Worm (Caenorhabditis elegans) whole organism, dauer: Measurements from ENCODE around the gene htz-1.

Source experiments
- unc-62 ChIP-seq: sonication (generic microtip); optimal IDR thresholded peaks from 2 replicates; lab custom pipeline; 2017; ENCODE audit warnings: missing biosample characterization, missing genetic modification reagents, missing genetic modification characterization

Gene htz-1

DNA sequence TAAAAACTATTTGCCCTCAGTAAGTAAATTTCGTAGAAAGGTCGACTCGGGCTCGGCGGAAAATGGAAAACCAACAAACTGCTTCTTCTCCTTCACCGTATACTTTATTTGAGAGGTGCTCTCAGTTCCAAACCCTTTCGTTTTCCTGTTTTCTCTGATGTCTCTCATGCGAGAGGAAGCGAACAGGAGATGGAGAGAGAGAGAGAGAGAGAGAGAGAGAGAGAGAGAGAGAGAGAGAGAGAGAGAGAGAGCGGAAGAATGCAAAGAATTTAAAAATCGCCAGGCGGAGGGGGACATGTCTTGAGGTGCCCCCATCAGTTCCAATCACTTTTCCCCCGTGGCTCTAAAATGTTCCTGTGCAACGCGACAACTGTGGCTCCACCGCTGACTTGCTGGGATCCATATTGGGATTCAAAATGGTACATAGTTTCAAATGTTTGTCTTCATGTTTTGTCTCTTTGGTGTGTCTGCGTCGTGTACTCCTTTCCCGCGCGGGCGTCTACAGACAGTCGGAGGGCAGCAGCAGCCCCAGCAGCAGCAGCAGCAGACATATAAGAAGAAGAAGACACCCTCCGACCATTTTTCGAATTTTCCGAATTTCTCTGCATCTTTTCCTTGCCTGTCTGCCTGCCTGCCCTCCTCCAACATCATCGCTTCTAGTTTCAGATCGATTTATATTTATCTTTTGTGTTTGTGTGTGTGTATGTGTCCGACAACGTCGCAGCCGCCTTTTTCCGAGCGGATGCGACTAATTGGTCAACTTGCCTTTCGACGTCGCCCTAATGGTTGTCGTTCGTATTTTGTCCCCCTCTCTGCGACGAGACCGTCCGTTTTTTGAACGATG is 8.5 kb downstream of the htz-1 start, which contains the start of gene R08C7.11:
R08C7.11 (minus strand) TSS at position 608 of the 844 bp plus-strand sequence.
- TF ChIP-seq unc-62 (GFP tag; lab: Kevin White, UChicago) = no peak

DNA sequence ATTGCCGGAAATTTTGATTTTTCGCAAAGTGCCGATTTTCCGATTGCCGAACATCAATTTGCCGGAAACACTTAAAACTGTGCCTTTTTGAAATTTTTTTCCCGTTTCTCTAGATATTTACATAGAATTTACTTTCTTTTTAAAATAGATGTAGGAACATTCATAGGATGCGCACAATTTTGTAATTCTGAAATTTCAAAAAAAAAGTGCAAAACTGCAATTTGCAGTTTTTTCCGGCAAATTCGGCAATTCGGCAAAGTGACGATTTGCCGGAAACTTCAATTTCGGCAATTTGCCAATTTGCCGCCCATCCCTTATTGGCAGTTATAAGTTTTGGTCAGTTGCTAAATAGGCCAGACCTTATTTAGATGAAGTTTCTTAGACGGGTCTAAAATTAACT is 10.6 kb downstream of the htz-1 start:
- TF ChIP-seq unc-62 (GFP tag; lab: Kevin White, UChicago) = no peak

DNA sequence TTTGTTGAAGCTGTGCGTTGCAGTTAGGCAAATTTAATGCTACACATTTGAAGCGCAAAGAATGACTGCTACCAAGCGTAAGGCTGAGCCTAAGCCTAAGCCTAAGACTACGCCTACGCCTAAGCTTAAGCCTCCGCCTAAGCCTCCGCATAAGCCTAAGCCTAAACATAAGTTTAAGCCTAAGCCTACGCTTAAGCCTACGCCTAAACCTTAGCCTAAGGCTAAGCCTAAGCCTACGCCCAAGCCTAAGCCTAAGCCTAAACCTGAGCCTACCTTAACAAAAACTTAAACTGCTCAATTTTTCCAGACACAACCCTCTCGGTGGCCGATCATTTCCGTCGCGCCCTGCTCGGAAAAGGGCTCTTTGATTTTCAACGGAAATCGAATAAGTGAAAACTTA is 13.3 kb downstream of the htz-1 start:
- TF ChIP-seq unc-62 (GFP tag; lab: Kevin White, UChicago) = no peak

DNA sequence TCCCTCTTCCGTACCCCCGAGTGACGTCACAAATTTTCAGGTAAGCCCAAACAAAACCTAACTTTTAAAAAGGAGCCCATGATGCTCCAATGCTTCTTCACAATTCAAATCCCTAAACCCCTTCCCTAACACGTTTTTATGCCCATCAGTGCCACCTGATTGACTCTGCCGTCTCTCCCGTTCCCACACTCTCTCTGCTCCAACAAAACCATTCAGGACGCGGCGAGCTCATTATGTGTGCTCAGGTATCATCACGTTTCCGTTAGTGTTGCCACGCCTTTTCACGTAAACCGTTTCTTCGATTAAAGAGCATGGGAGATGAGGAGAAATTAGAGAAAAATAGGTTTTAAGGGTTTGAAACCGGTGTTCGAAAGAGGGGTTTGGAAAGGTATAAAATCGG is 17.1 kb downstream of the htz-1 start, which contains the start of gene M01H9.2:
M01H9.2 (minus strand) TSS at position 101 of the 400 bp plus-strand sequence.
- TF ChIP-seq unc-62 (GFP tag; lab: Kevin White, UChicago) = no peak

DNA sequence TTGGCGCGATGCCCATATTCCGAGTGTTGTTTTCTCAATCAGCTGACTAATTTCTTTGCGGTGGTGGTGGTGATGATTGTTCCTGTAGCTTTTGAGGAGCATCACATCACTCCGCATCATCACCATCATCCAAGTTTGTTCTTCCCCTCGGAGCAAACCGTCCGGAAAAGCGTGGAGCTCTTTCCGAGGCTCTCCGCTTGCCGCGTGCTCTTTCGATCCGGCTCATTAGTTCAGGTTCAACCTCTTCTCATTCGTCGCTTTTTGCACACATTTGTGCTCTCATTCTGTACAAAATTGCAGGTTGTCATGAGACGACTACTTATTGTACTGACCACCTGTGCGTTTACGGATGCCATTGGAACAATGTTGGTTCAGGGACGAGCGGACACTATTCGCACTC is 19.2 kb downstream of the htz-1 start, which contains the start of gene M01H9.5:
M01H9.5 (plus strand) TSS at position 301 of the 400 bp plus-strand sequence.
- no peak for TF ChIP-seq unc-62 (GFP tag; lab: Kevin White, UChicago)

DNA sequence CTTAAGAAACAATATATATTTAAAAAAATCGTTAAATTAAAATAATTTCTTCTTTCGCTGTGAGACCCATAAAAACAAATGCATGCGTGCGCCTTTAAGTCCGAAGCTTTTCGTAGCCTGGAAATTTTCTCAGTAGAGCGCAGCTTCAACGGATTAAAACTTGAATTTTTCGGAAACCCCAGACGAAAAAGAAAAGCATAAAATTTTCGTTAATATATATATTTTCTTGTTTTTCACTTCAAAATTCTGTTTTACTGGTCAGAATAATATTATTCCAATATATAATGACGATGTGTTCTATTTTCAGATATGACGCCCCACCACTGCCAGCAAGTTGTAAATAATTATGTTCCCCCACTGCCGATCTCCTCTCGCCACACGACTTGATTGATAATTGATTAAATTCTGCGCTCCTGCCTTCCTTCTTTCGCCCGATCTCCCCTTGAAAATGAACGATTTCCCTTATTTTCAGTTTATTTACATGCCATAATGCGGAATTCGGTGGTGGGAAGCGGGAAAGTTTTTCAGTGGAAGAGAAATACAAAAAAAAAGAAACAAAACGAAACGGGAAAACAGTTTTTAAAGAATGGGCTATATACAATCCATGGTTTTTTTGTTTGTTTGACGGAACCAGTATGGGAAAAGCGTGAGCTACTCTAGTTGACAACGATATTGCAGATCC is 22.2 kb downstream of the htz-1 start:
- TF ChIP-seq unc-62 (GFP tag; lab: Kevin White, UChicago) = no peak

DNA sequence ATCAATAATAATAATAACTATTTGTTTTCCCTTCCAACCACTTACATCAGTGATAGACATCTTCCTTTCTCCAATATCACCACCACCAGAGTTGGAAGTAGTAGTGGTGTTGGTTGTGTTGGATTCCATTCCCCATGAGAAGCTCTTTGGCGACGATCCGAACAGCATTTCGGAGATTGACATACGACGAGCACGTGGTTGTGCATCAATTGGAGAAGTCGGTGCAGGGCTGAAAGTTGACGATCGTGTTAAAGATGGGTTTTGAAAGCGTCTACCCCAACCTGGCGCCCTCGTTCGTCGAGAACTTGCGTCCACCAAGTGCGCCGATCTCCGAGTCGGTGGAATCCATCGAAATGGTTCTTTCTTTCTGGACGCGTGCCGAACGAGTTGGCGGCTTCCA is 23.0 kb downstream of the htz-1 start:
- TF ChIP-seq unc-62 (GFP tag; lab: Kevin White, UChicago) = no peak

DNA sequence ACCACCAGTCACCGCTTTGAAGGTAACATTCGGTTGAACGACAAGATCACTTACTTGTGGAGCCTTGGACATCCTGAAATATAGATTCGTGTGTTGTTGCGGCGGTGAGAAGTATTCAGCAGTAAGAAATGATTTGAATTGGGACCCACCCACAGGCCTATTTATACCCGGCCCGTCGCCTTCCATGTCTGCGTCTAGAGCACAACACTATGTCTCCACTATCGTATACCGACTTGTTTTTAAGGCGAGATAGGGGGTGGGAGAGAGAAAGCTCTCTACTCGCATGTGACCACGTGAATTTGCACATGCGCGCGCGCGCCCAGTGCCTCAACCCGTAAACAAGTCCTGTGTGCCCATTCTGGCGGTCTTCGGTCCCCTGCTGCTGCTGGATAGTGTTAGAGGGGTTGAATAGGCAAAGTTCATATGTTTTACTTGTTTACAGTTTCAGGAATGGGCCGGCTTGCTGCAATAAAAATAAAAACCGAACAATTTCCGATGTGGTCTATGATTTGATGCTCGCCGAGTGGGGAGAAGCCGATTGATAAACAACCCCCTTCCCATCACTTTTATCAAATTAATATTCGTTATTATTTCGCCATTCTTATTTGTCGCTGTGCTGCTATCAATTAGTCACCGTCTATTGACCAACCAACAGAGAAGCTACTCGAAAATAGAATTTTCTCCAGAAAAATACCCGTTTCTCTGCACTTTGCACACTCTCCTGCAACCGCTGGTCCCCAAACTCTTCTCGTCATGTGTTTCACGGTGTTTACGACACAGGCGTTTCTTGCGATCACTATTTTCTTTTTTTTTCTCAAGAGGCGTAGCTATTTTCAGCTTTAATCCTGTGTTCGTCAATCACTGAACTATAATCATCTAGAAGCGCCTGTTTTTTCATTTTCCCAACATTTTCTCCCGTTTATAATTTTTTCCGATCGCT is 24.0 kb downstream of the htz-1 start:
- TF ChIP-seq unc-62 (GFP tag; lab: Kevin White, UChicago) = no peak

DNA sequence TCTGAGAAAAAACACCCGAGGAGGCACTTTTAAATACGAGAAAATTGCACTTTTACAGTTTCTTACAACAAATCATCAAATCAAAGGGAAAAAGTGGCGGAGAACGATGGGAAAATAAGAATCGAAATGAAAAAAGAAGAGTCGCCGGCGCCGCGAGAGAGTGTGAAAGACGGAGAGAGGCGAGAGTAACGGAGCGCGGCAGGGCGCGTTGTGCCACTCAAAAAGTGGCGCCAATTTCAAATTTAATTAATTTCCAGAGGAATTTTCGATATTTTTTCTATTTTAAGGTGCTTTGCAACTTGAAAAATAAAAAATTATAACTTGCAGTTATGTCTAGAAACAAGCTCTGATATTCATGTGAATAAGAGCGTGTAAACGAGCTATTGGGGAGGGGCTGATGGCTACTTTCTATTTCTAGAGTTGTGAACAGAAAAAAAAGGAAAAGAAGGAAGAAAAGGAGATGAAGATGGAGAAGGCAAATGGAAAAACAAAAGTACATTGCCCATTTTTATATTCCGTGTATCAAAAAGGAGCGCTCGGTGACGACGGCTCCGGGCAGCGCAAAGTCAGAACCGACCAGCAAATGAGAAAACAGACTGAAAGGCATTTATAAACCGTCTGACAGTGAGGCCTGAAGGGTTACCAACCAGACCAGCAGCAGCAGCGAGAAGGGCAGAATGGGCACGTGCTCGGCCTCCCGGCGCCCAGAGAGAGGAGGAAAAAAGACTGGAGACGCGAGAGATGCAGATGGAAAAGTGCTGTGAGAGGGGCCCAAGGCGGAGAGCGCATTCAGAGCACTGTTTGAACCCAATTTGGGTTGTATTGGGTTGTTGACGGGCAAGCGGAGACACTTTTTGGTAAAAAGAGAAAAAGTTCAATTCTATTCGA is 25.1 kb downstream of the htz-1 start:
- no peak for TF ChIP-seq unc-62 (GFP tag; lab: Kevin White, UChicago)

DNA sequence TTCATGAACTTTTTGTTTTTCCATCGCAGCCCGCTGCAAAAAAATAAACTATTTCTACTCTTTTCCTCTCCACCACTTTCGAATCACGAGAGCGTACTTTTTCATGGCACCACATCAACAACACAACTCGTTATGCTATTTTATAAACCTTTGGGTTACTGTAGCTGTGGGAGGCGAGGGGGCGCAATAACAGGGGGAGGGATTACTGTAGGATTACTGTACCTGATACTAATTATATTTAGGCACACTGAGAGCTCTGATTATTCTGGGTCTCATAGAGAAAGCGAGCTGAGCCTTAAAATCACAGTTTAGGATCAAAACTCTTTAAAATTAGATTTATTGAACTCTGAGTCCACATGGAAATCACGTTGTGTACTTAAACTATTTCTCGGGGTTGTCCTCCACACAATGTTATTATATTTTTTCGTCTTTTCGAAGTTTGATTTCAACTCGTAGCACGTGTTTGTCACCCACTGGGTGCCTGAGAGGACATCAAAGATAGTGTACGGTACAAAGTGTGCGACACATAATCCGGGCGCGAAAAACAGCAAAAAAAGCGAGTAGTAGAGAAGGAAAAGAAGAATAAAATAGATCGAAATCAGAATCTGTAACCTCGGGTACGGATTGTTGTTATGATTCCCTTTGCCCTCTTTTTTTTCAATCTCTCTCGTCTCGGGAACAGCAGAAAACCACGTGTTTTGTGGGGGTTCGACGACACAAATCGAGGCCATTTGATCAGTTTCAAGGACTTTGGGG is 26.6 kb downstream of the htz-1 start:
- TF ChIP-seq unc-62 (GFP tag; lab: Kevin White, UChicago) = no peak

DNA sequence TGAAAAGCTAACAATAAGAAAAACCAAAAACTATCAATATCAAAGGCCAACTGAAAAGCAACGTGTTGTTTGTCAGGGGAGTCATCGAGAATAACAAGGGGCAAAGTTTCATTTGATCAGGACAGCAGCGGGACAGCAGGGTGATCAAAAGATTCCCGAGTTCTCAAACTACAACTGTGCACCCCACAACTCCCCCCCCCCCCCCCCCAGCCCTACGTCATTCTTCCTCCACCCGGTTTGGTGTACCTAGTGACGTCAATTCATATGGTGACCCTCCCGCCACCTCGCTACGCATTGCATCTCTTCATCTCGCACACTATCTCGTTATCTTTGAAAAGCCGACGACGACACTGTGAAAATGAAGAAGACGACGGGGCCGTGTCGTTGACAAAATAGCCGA is 27.8 kb downstream of the htz-1 start:
- TF ChIP-seq unc-62 (GFP tag; lab: Kevin White, UChicago) = no peak

DNA sequence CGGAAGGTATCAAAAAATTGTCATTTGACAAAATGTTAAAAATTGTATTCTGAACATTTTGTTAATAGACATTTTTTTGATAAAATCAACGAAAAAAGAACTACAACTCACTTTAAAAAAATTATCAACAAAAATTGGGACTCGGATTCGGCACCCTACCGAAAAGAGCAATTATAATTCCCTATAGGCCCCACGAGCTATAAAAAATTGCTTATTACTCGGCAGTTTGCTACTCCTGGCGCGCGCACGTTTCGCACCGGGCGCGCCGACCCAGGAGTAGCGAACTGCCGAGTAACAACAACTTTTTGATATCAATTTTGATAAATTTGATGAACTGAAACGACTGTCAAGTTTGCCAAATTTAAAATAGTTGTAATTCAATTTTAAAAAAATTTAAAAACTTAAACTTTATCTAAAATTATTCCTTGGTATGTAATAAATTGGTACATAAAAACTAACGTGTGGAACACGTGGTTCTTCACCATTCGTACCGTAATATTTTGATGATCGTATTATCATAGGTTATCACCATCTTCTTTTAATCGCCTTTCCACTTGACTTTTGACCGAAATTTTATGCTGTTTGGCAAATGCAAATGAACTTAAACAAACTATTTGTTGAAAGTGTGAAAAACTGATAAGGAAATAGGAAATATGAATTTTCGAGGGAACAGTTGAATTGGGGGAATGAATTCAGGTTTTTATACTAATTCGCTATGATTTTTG is 29.5 kb downstream of the htz-1 start:
- TF ChIP-seq unc-62 (GFP tag; lab: Kevin White, UChicago) = no peak

DNA sequence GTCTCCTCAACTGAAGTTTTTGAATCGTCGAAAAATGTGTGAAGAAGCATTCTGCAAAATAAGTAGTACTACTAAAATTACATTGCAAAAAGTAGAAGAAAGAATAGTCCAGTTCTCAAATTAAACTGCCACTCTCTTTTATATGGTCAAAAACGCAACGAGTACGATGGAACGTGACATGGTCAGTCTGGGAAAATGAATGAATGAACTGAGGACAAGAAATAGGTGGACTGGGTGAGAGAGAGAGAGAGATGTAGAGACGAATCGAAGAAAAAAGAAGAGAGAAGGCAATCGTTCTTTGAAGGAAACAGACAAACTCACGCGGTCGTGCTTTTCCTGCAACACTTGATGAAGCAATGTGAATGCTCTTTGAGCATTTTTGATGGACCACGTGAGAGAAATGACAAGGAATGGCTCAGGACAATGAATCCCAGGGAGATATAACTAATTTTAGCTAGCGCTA is 31.0 kb downstream of the htz-1 start, which contains the start of gene M01H9.3:
M01H9.3 (minus strand) TSS at position 51 of the 463 bp plus-strand sequence.
- TF ChIP-seq unc-62 (GFP tag; lab: Kevin White, UChicago) = no peak
